Worm (Caenorhabditis elegans) whole organism, young adult: ENCODE measurements around the gene efn-3.

ENCODE experiments used
- F10E7.11 ChIP-seq: sonication (generic microtip); optimal IDR thresholded peaks from 2 replicates; lab custom pipeline; 2017; ENCODE audit warnings: mild to moderate bottlenecking, missing genetic modification characterization, moderate library complexity, missing compliant biosample characterization
- ekl-4 ChIP-seq: fragments of 200-800 bp; sonication (Bioruptor generic); IDR thresholded peaks from 2 replicates; pipeline ENCODE4 v1.3.6; 2022; ENCODE audit warnings: missing genetic modification reagents, missing genetic modification characterization, missing compliant biosample characterization
- him-1 ChIP-seq: sonication (generic microtip); optimal IDR thresholded peaks from 2 replicates; lab custom pipeline; 2016; ENCODE audit warnings: missing genotype, missing genetic modification reagents, missing genetic modification characterization, missing compliant biosample characterization
- hmg-20 ChIP-seq: fragments of 200-800 bp; sonication (Bioruptor generic); IDR thresholded peaks from 2 replicates; pipeline ENCODE4 v1.3.6; 2022; ENCODE audit warnings: missing genetic modification reagents, missing genetic modification characterization, missing compliant biosample characterization
- lsl-1 ChIP-seq: fragments of 200-800 bp; sonication (Bioruptor generic); optimal IDR thresholded peaks from 2 replicates; lab custom pipeline; 2018; ENCODE audit warnings: mild to moderate bottlenecking, missing genetic modification characterization, moderate library complexity, missing compliant biosample characterization
- nfya-1 ChIP-seq: sonication (generic microtip); optimal IDR thresholded peaks from 2 replicates; lab custom pipeline; 2017; ENCODE audit warnings: antibody characterized with exemption, missing compliant biosample characterization, missing genetic modification characterization, borderline replicate concordance; ENCODE audit not compliant: insufficient read depth
- somi-1 ChIP-seq: fragments of 200-800 bp; sonication (Bioruptor generic); optimal IDR thresholded peaks from 2 replicates; lab custom pipeline; 2018; ENCODE audit warnings: mild to moderate bottlenecking, missing genetic modification characterization, missing compliant biosample characterization

ce11 chrX:13511796-13512195, 34.5 kb upstream of the efn-3 start:
- TF ChIP-seq lsl-1 (GFP tag; lab: Kevin White, UChicago), result no peak
- TF ChIP-seq ekl-4 (GFP tag; lab: Robert Waterston, UW), result no peak
- peak; percentile 62 for TF ChIP-seq somi-1 (GFP tag; lab: Kevin White, UChicago)
- peak; percentile 35 for TF ChIP-seq F10E7.11 (tag; lab: Kevin White, UChicago)
- peak; percentile 34; the same call in 1 of the 2 replicates for TF ChIP-seq hmg-20 (GFP tag; lab: Robert Waterston, UW)
- TF ChIP-seq him-1 (tag; lab: Kevin White, UChicago), result peak; percentile 92
- TF ChIP-seq nfya-1 (tag; lab: Kevin White, UChicago), result no peak
